Worm (Caenorhabditis elegans): ENCODE data around the gene ZK218.7.

- TF ChIP-seq ref-1 (GFP tag; conservative IDR thresholded peaks at IDR 0.05) (no peak), flt-1 (GFP tag; IDR thresholded peaks at IDR 0.05) (no peak), cog-1 (tag; optimal IDR thresholded peaks at IDR 0.05) (no peak), tab-1 (GFP tag; IDR thresholded peaks at IDR 0.05) (no peak)
Observed at ce11 chrV:17066634-17067033, 38.9 kb upstream of the ZK218.7 start.
